5 fruit fly cellular contexts compared by ENCODE assay signal in the genomic region with DNA sequence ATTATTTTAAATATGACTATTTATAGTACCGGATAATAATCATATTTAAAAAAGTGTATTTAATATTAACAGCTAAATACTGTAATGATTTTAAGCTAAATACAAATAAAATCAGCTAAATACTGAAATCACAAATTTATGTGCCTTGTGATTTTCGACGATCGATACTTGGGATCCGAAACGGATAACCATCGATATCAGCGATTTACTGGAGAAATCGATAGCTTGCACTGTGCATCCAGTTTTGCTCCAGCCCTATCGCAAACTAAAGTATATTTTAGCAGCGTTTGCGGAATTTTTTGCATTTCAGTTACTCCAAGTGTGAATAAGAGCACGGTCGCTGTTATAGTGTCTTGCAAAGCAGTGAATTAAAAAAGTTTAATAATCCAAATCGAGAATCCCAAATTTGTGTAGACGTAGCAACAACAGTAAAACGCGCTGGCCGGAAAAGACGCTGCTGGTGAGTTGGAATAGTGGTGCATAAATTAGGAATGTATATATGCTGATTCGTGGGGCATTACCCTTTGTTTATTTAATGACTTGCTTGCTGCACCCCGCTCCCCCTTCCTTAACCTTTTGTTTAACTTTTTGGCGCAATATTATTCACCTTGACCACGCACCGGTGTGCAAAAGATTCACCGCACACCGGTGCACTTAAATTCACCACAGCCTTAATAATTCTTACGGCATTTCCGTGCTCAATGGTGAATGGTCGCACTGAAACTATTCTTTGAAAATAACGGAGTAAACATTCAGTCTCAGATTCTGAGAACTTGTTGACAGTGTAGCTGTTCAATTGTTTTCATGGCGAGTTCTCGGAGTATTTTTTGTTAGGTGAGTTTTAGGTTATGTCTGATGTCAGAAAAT.
TF ChIP-seq lines count a peak whose summit lies in the region.

A gene (plus strand): TSS at position 238 of the 867 bp plus-strand sequence.
A gene (plus strand): TSS at position 238 of the 867 bp plus-strand sequence.

TF ChIP-seq in whole organism, adult, 20 proteins besides CTCF, POLR2A, EP300 and RAD21 (continued from another document):
- no peak for TF ChIP-seq CG7045 (GFP tag; optimal IDR thresholded peaks at IDR 0.05; lab: Kevin White, UChicago)
- TF ChIP-seq cnc (optimal IDR thresholded peaks at IDR 0.05; lab: Kevin White, UChicago): peak in 1 of 2 experiments; percentile 52
- peak; percentile 15 for TF ChIP-seq CG12768 (GFP tag; optimal IDR thresholded peaks at IDR 0.05; lab: Kevin White, UChicago)
- TF ChIP-seq CG14711 (tag; optimal IDR thresholded peaks at IDR 0.05; lab: Kevin White, UChicago): no peak
- TF ChIP-seq Mnt (GFP tag; optimal IDR thresholded peaks at IDR 0.05; lab: Kevin White, UChicago): peak; percentile 28

TF ChIP-seq in whole organism, embryonic, 481 proteins besides CTCF, POLR2A, EP300 and RAD21 (continued from another document and continues in another):
- TF ChIP-seq Dref (GFP tag; IDR thresholded peaks at IDR 0.05; lab: Robert Waterston, UW) (peak; percentile 97), psq (GFP tag; optimal IDR thresholded peaks at IDR 0.05; lab: Kevin White, UChicago) (no peak), Tbp (GFP tag; optimal IDR thresholded peaks at IDR 0.05; lab: Kevin White, UChicago) (no peak), Opbp (GFP tag; IDR thresholded peaks at IDR 0.05; lab: Robert Waterston, UW; ENCODE audit: partially characterized antibody) (peak; percentile 96), CG5953 (GFP tag; IDR thresholded peaks at IDR 0.05; lab: Robert Waterston, UW) (no peak), h (optimal IDR thresholded peaks at IDR 0.05; lab: Kevin White, UChicago) (no peak), pb (GFP tag; optimal IDR thresholded peaks at IDR 0.05; lab: Kevin White, UChicago) (no peak), stc (GFP tag; IDR thresholded peaks at IDR 0.05; lab: Robert Waterston, UW) (no peak; the same call in 1 of the 2 replicates), Dp (GFP tag; optimal IDR thresholded peaks at IDR 0.05; lab: Kevin White, UChicago) (peak; percentile 68), sqz (GFP tag; optimal IDR thresholded peaks at IDR 0.05; lab: Kevin White, UChicago) (no peak), p53 (GFP tag; optimal IDR thresholded peaks at IDR 0.05; lab: Kevin White, UChicago) (no peak), nom (GFP tag; optimal IDR thresholded peaks at IDR 0.05; lab: Kevin White, UChicago) (peak; percentile 19), CG14860 (GFP tag; IDR thresholded peaks at IDR 0.05; lab: Robert Waterston, UW; ENCODE audit: partially characterized antibody) (peak; percentile 97), HLH3B (GFP tag; IDR thresholded peaks at IDR 0.05; lab: Robert Waterston, UW) (no peak), CG32532 (GFP tag; IDR thresholded peaks at IDR 0.05; lab: Robert Waterston, UW) (no peak), CG9932 (GFP tag; IDR thresholded peaks at IDR 0.05; lab: Robert Waterston, UW) (peak; percentile 66), oc (tag; optimal IDR thresholded peaks at IDR 0.05; lab: Kevin White, UChicago) (no peak), pnt (GFP tag; optimal IDR thresholded peaks at IDR 0.05; lab: Kevin White, UChicago) (no peak), Optix (GFP tag; IDR thresholded peaks at IDR 0.05; lab: Robert Waterston, UW) (no peak), Antp (GFP tag; optimal IDR thresholded peaks at IDR 0.05; lab: Kevin White, UChicago) (no peak), CG4730 (GFP tag; IDR thresholded peaks at IDR 0.05; lab: Robert Waterston, UW) (no peak), CG8281 (tag; optimal IDR thresholded peaks at IDR 0.05; lab: Kevin White, UChicago) (no peak), bigmax (GFP tag; optimal IDR thresholded peaks at IDR 0.05; lab: Kevin White, UChicago) (peak; percentile 94), CG11247 (GFP tag; IDR thresholded peaks at IDR 0.05; lab: Robert Waterston, UW) (no peak), CG18476 (GFP tag; optimal IDR thresholded peaks at IDR 0.05; lab: Kevin White, UChicago) (no peak), cwo (GFP tag; optimal IDR thresholded peaks at IDR 0.05; lab: Kevin White, UChicago) (no peak), E2f2 (GFP tag; IDR thresholded peaks at IDR 0.05; lab: Robert Waterston, UW) (peak; percentile 60), Elba2 (GFP tag; optimal IDR thresholded peaks at IDR 0.05; lab: Kevin White, UChicago) (no peak), Taf1 (GFP tag; IDR thresholded peaks at IDR 0.05; lab: Robert Waterston, UW) (no peak), Mad (GFP tag; optimal IDR thresholded peaks at IDR 0.05; lab: Kevin White, UChicago) (no peak)

TF ChIP-seq in whole organism, prepupa, 60 proteins besides CTCF, POLR2A, EP300 and RAD21 (continued from another document):
- no peak for TF ChIP-seq Hr38 (GFP tag; optimal IDR thresholded peaks at IDR 0.05; lab: Kevin White, UChicago)
- TF ChIP-seq Lpt (GFP tag; optimal IDR thresholded peaks at IDR 0.05; lab: Kevin White, UChicago): no peak
- TF ChIP-seq fkh (GFP tag; optimal IDR thresholded peaks at IDR 0.05; lab: Kevin White, UChicago): peak; percentile 84
- no peak for TF ChIP-seq CG6808 (GFP tag; optimal IDR thresholded peaks at IDR 0.05; lab: Kevin White, UChicago)
- TF ChIP-seq lz (GFP tag; optimal IDR thresholded peaks at IDR 0.05; lab: Kevin White, UChicago): no peak
- TF ChIP-seq CG3919 (GFP tag; optimal IDR thresholded peaks at IDR 0.05; lab: Kevin White, UChicago): no peak
- TF ChIP-seq Gug (GFP tag; IDR thresholded peaks at IDR 0.05; lab: Robert Waterston, UW): no peak
- peak; percentile 73 for TF ChIP-seq Eip78C (GFP tag; lab: Kevin White, UChicago)
- TF ChIP-seq Ets21C (GFP tag; optimal IDR thresholded peaks at IDR 0.05; lab: Kevin White, UChicago): no peak
- TF ChIP-seq Met (GFP tag; optimal IDR thresholded peaks at IDR 0.05; lab: Kevin White, UChicago): no peak
- no peak for TF ChIP-seq Sox102F (GFP tag; optimal IDR thresholded peaks at IDR 0.05; lab: Kevin White, UChicago)
- no peak for TF ChIP-seq CG31627 (GFP tag; optimal IDR thresholded peaks at IDR 0.05; lab: Kevin White, UChicago)
- TF ChIP-seq CG6276 (GFP tag; optimal IDR thresholded peaks at IDR 0.05; lab: Kevin White, UChicago): no peak
- no peak for TF ChIP-seq achi (GFP tag; optimal IDR thresholded peaks at IDR 0.05; lab: Kevin White, UChicago)
- TF ChIP-seq vri (GFP tag; optimal IDR thresholded peaks at IDR 0.05; lab: Kevin White, UChicago): no peak
- TF ChIP-seq net (GFP tag; optimal IDR thresholded peaks at IDR 0.05; lab: Kevin White, UChicago): no peak
- no peak for TF ChIP-seq Ets96B (tag; optimal IDR thresholded peaks at IDR 0.05; lab: Kevin White, UChicago)
- peak; percentile 41 to 58 for TF ChIP-seq ss (GFP tag; optimal IDR thresholded peaks at IDR 0.05; lab: Kevin White, UChicago)
- no peak for TF ChIP-seq Eip93F (GFP tag; optimal IDR thresholded peaks at IDR 0.05; lab: Kevin White, UChicago)
- no peak for TF ChIP-seq CG11294 (GFP tag; IDR thresholded peaks at IDR 0.05; lab: Robert Waterston, UW)
- no peak for TF ChIP-seq OdsH (GFP tag; optimal IDR thresholded peaks at IDR 0.05; lab: Kevin White, UChicago)
- no peak for TF ChIP-seq CG8319 (GFP tag; optimal IDR thresholded peaks at IDR 0.05; lab: Kevin White, UChicago)
- TF ChIP-seq CG11902 (GFP tag; optimal IDR thresholded peaks at IDR 0.05; lab: Kevin White, UChicago): no peak
- no peak for TF ChIP-seq CG10669 (GFP tag; optimal IDR thresholded peaks at IDR 0.05; lab: Kevin White, UChicago)
- TF ChIP-seq acj6 (GFP tag; optimal IDR thresholded peaks at IDR 0.05; lab: Kevin White, UChicago): no peak
- no peak for TF ChIP-seq Smox (GFP tag; optimal IDR thresholded peaks at IDR 0.05; lab: Kevin White, UChicago)
- TF ChIP-seq spab (GFP tag; optimal IDR thresholded peaks at IDR 0.05; lab: Kevin White, UChicago): no peak

TF ChIP-seq in whole organism, pupa, 21 proteins besides CTCF, POLR2A, EP300 and RAD21 (continued from another document):
- TF ChIP-seq Pif1A (GFP tag; optimal IDR thresholded peaks at IDR 0.05; lab: Kevin White, UChicago) (no peak), CG13204 (GFP tag; optimal IDR thresholded peaks at IDR 0.05; lab: Kevin White, UChicago) (no peak), CG17806 (tag; optimal IDR thresholded peaks at IDR 0.05; lab: Kevin White, UChicago) (no peak), CG32121 (GFP tag; IDR thresholded peaks at IDR 0.05; lab: Robert Waterston, UW) (no peak)

TF ChIP-seq in whole organism, wandering third instar larva, 38 proteins besides CTCF, POLR2A, EP300 and RAD21 (continued from another document):
- no peak for TF ChIP-seq Dfd (GFP tag; optimal IDR thresholded peaks at IDR 0.05; lab: Kevin White, UChicago)
- TF ChIP-seq woc (GFP tag; optimal IDR thresholded peaks at IDR 0.05; lab: Kevin White, UChicago): no peak
- no peak for TF ChIP-seq Abd-B (GFP tag; optimal IDR thresholded peaks at IDR 0.05; lab: Kevin White, UChicago)
- no peak for TF ChIP-seq sv (GFP tag; optimal IDR thresholded peaks at IDR 0.05; lab: Kevin White, UChicago)
- peak; percentile 24 for TF ChIP-seq fru (GFP tag; optimal IDR thresholded peaks at IDR 0.05; lab: Kevin White, UChicago)
- peak in 1 of 2 experiments; percentile 19 for TF ChIP-seq foxo (GFP tag; optimal IDR thresholded peaks at IDR 0.05; lab: Kevin White, UChicago)
- TF ChIP-seq Sp1 (GFP tag; optimal IDR thresholded peaks at IDR 0.05; lab: Kevin White, UChicago): peak; percentile 35
- no peak for TF ChIP-seq dsf (GFP tag; optimal IDR thresholded peaks at IDR 0.05; lab: Kevin White, UChicago; ENCODE audit: borderline replicate concordance)
- no peak for TF ChIP-seq psq (GFP tag; optimal IDR thresholded peaks at IDR 0.05; lab: Kevin White, UChicago)
- peak; percentile 37 for TF ChIP-seq br (GFP tag; optimal IDR thresholded peaks at IDR 0.05; lab: Kevin White, UChicago)
- peak; percentile 58 for TF ChIP-seq Myc (optimal IDR thresholded peaks at IDR 0.05; lab: Kevin White, UChicago)
- peak; percentile 22 for TF ChIP-seq Hr83 (GFP tag; optimal IDR thresholded peaks at IDR 0.05; lab: Kevin White, UChicago; ENCODE audit: poor library complexity, severe bottlenecking)
- no peak for TF ChIP-seq usp (GFP tag; optimal IDR thresholded peaks at IDR 0.05; lab: Kevin White, UChicago)
- no peak for TF ChIP-seq Dif (GFP tag; optimal IDR thresholded peaks at IDR 0.05; lab: Kevin White, UChicago; ENCODE audit: partially characterized antibody)
- no peak for TF ChIP-seq tai (GFP tag; optimal IDR thresholded peaks at IDR 0.05; lab: Kevin White, UChicago)
- TF ChIP-seq Vsx2 (GFP tag; optimal IDR thresholded peaks at IDR 0.05; lab: Kevin White, UChicago; ENCODE audit: partially characterized antibody): no peak
- no peak for TF ChIP-seq h (GFP tag; optimal IDR thresholded peaks at IDR 0.05; lab: Kevin White, UChicago)
